Fruit fly (Drosophila melanogaster) whole organism, embryonic: Measurements from ENCODE around the gene e.

ENCODE experiments used
- Adf1 ChIP-seq: fragments of 200-800 bp; sonication (Bioruptor generic); IDR thresholded peaks from 2 replicates; pipeline ENCODE4 v1.3.6; 2022; ENCODE audit warnings: missing biosample characterization, missing genetic modification characterization
- B-H1 ChIP-seq: fragments of 200-800 bp; sonication (Bioruptor generic); IDR thresholded peaks from 3 replicates; pipeline ENCODE4 v1.3.6; 2022; ENCODE audit warnings: missing biosample characterization, missing genetic modification characterization
- Blimp-1 ChIP-seq: fragments of 200-800 bp; sonication (Bioruptor generic); optimal IDR thresholded peaks from 3 replicates; lab custom pipeline; 2018; ENCODE audit warnings: missing biosample characterization, missing genetic modification characterization, mild to moderate bottlenecking, moderate library complexity, missing genetic modification reagents
- CG1024 ChIP-seq: fragments of 200-800 bp; sonication (Bioruptor generic); IDR thresholded peaks from 2 replicates; pipeline ENCODE4 v1.3.6; 2022; ENCODE audit warnings: missing biosample characterization, missing genetic modification characterization
- CG11093 ChIP-seq: fragments of 200-800 bp; sonication (Bioruptor generic); IDR thresholded peaks from 3 replicates; pipeline ENCODE4 v1.3.6; 2022; ENCODE audit warnings: missing biosample characterization, missing genetic modification characterization
- CG11504 ChIP-seq: fragments of 200-800 bp; sonication (Bioruptor generic); optimal IDR thresholded peaks from 3 replicates; lab custom pipeline; 2019; ENCODE audit warnings: missing biosample characterization, mild to moderate bottlenecking, missing genetic modification characterization, moderate library complexity
- CG11723 ChIP-seq: fragments of 200-800 bp; sonication (Bioruptor generic); optimal IDR thresholded peaks from 2 replicates; lab custom pipeline; 2017; ENCODE audit warnings: missing biosample characterization, mild to moderate bottlenecking, missing genetic modification characterization
- CG12155 ChIP-seq: fragments of 200-800 bp; sonication (Bioruptor generic); optimal IDR thresholded peaks from 3 replicates; lab custom pipeline; 2016; ENCODE audit warnings: missing biosample characterization, missing genetic modification characterization
- CG13775 ChIP-seq: fragments of 200-800 bp; sonication (Bioruptor generic); optimal IDR thresholded peaks from 3 replicates; lab custom pipeline; 2017; ENCODE audit warnings: missing biosample characterization, mild to moderate bottlenecking, missing genetic modification characterization
- CG15269 ChIP-seq: fragments of 200-800 bp; sonication (Bioruptor generic); optimal IDR thresholded peaks from 2 replicates; lab custom pipeline; 2018; ENCODE audit warnings: missing biosample characterization, mild to moderate bottlenecking, missing genetic modification characterization, moderate library complexity
- CG1529 ChIP-seq: fragments of 200-800 bp; sonication (Bioruptor generic); optimal IDR thresholded peaks from 3 replicates; lab custom pipeline; 2018; ENCODE audit warnings: missing biosample characterization, missing genetic modification characterization
- CG1603 ChIP-seq: fragments of 200-800 bp; sonication (Bioruptor generic); optimal IDR thresholded peaks from 2 replicates; lab custom pipeline; 2019; ENCODE audit warnings: missing biosample characterization, mild to moderate bottlenecking, missing genetic modification characterization, moderate library complexity
- CG17361 ChIP-seq: fragments of 200-800 bp; sonication (Bioruptor generic); IDR thresholded peaks from 3 replicates; pipeline ENCODE4 v1.3.6; 2022; ENCODE audit warnings: missing biosample characterization, missing genetic modification characterization
- CG17385 ChIP-seq: fragments of 200-800 bp; sonication (Bioruptor generic); optimal IDR thresholded peaks from 3 replicates; lab custom pipeline; 2018; ENCODE audit warnings: missing biosample characterization, mild to moderate bottlenecking, missing genetic modification characterization
- CG17829 ChIP-seq: fragments of 200-800 bp; optimal IDR thresholded peaks from 2 replicates; lab custom pipeline; 2019; ENCODE audit warnings: missing biosample characterization, mild to moderate bottlenecking, missing genetic modification characterization, moderate library complexity
- CG2678 ChIP-seq: fragments of 200-800 bp; sonication (Bioruptor generic); optimal IDR thresholded peaks from 3 replicates; lab custom pipeline; 2019; ENCODE audit warnings: missing biosample characterization, mild to moderate bottlenecking, missing genetic modification characterization, moderate library complexity
- CG2712 ChIP-seq: fragments of 200-800 bp; optimal IDR thresholded peaks from 3 replicates; lab custom pipeline; 2019; ENCODE audit warnings: missing biosample characterization, mild to moderate bottlenecking, missing genetic modification characterization, moderate library complexity
- CG30020 ChIP-seq: fragments of 200-800 bp; optimal IDR thresholded peaks from 2 replicates; lab custom pipeline; 2019; ENCODE audit warnings: missing biosample characterization, mild to moderate bottlenecking, missing genetic modification characterization, moderate library complexity
- CG30431 ChIP-seq: fragments of 200-800 bp; sonication (Bioruptor generic); optimal IDR thresholded peaks from 2 replicates; lab custom pipeline; 2017; ENCODE audit warnings: missing biosample characterization, missing genetic modification characterization
- CG3163 ChIP-seq: fragments of 200-800 bp; sonication (Bioruptor generic); optimal IDR thresholded peaks from 3 replicates; lab custom pipeline; 2016; ENCODE audit warnings: missing biosample characterization, missing genetic modification characterization
- CG3847 ChIP-seq: fragments of 200-800 bp; sonication (Bioruptor generic); IDR thresholded peaks from 2 replicates; pipeline ENCODE4 v1.3.6; 2022; ENCODE audit warnings: missing biosample characterization, missing genetic modification characterization
- CG3995 ChIP-seq: fragments of 200-800 bp; sonication (Bioruptor generic); optimal IDR thresholded peaks from 3 replicates; lab custom pipeline; 2016; ENCODE audit warnings: missing biosample characterization, missing genetic modification characterization
- CG4707 ChIP-seq: fragments of 200-800 bp; sonication (Bioruptor generic); optimal IDR thresholded peaks from 2 replicates; lab custom pipeline; 2018; ENCODE audit warnings: missing biosample characterization, mild to moderate bottlenecking, missing genetic modification characterization, moderate library complexity
- CG6272 ChIP-seq: fragments of 200-800 bp; sonication (Bioruptor generic); IDR thresholded peaks from 2 replicates; pipeline ENCODE4 v1.3.6; 2022; ENCODE audit warnings: missing biosample characterization, missing genetic modification characterization
- CG6689 ChIP-seq: fragments of 200-800 bp; sonication (Bioruptor generic); IDR thresholded peaks from 2 replicates; pipeline ENCODE4 v1.3.6; 2022; ENCODE audit warnings: missing biosample characterization, missing genetic modification characterization
- CG8924 ChIP-seq: fragments of 200-800 bp; optimal IDR thresholded peaks from 3 replicates; lab custom pipeline; 2019; ENCODE audit warnings: missing biosample characterization, mild to moderate bottlenecking, missing genetic modification characterization, moderate library complexity
- CG9876 ChIP-seq: fragments of 200-800 bp; sonication (Bioruptor generic); optimal IDR thresholded peaks from 2 replicates; lab custom pipeline; 2016; ENCODE audit warnings: missing biosample characterization, missing genetic modification characterization
- Ets65A ChIP-seq: fragments of 200-800 bp; sonication (Bioruptor generic); peaks from one replicate; lab custom pipeline; 2016; ENCODE audit warnings: missing biosample characterization, missing genetic modification characterization
- Hand ChIP-seq: fragments of 200-800 bp; sonication (Bioruptor generic); optimal IDR thresholded peaks from 2 replicates; lab custom pipeline; 2017; ENCODE audit warnings: mild to moderate bottlenecking, missing biosample characterization, missing genetic modification reagents, missing genetic modification characterization
- HmgD ChIP-seq: fragments of 200-800 bp; sonication (Bioruptor generic); optimal IDR thresholded peaks from 3 replicates; lab custom pipeline; 2016; ENCODE audit warnings: missing biosample characterization, missing genetic modification characterization
- Hr3 ChIP-seq: fragments of 200-800 bp; sonication (Bioruptor generic); optimal IDR thresholded peaks from 3 replicates; lab custom pipeline; 2016; ENCODE audit warnings: missing biosample characterization, missing genetic modification characterization
- Hr51 ChIP-seq, 2 experiments: fragments of 200-800 bp; sonication (Bioruptor generic); optimal IDR thresholded peaks; 2 replicates in 1 of 2; 3 replicates in 1 of 2; lab custom pipeline; 2016 to 2018; ENCODE audit warnings: missing biosample characterization in 2 of 2, missing genetic modification characterization in 2 of 2, mild to moderate bottlenecking in 1 of 2, moderate library complexity in 1 of 2
- Kr ChIP-seq: fragments of 200-800 bp; sonication (Bioruptor generic); optimal IDR thresholded peaks from 2 replicates; lab custom pipeline; 2017; ENCODE audit warnings: missing biosample characterization, mild to moderate bottlenecking, missing genetic modification characterization
- Mad ChIP-seq: fragments of 200-800 bp; sonication (Bioruptor generic); optimal IDR thresholded peaks from 2 replicates; lab custom pipeline; 2016; ENCODE audit warnings: missing biosample characterization, missing genetic modification characterization
- Nf-YC ChIP-seq: fragments of 200-800 bp; optimal IDR thresholded peaks from 3 replicates; lab custom pipeline; 2019; ENCODE audit warnings: missing biosample characterization, mild to moderate bottlenecking, missing genetic modification characterization, moderate library complexity
- PHDP ChIP-seq: fragments of 200-800 bp; sonication (Bioruptor generic); optimal IDR thresholded peaks from 3 replicates; lab custom pipeline; 2018; ENCODE audit warnings: missing biosample characterization, mild to moderate bottlenecking, missing genetic modification characterization, moderate library complexity
- bsh ChIP-seq, 2 experiments: fragments of 200-800 bp; sonication (Bioruptor generic); optimal IDR thresholded peaks; 2 replicates each; lab custom pipeline; 2017 to 2018; ENCODE audit warnings: mild to moderate bottlenecking in 2 of 2, missing biosample characterization in 2 of 2, missing genetic modification characterization in 2 of 2, moderate library complexity in 1 of 2
- chm ChIP-seq: fragments of 200-800 bp; sonication (Bioruptor generic); IDR thresholded peaks from 2 replicates; pipeline ENCODE4 v1.3.6; 2022; ENCODE audit warnings: missing biosample characterization, missing genetic modification characterization
- ci ChIP-seq: fragments of 200-800 bp; sonication (Bioruptor generic); IDR thresholded peaks from 3 replicates; pipeline ENCODE4 v1.3.6; 2022; ENCODE audit warnings: missing biosample characterization, missing genetic modification characterization
- dati ChIP-seq: fragments of 200-800 bp; sonication (Bioruptor generic); IDR thresholded peaks from 2 replicates; pipeline ENCODE4 v1.3.6; 2022; ENCODE audit warnings: missing biosample characterization, missing genetic modification characterization
- dmrt99B ChIP-seq: fragments of 200-800 bp; sonication (Bioruptor generic); optimal IDR thresholded peaks from 2 replicates; lab custom pipeline; 2018; ENCODE audit warnings: missing biosample characterization, mild to moderate bottlenecking, missing genetic modification characterization, moderate library complexity
- eve ChIP-seq, 2 experiments: fragments of >200 bp; optimal IDR thresholded peaks; 2 replicates each; lab custom pipeline; 2017; ENCODE audit warnings: missing biosample characterization in 2 of 2, missing genetic modification characterization in 2 of 2
- inv ChIP-seq: fragments of 200-800 bp; sonication (Bioruptor generic); IDR thresholded peaks from 2 replicates; pipeline ENCODE4 v1.3.6; 2022; ENCODE audit warnings: missing biosample characterization, missing genetic modification characterization; ENCODE audit not compliant: partially characterized antibody
- lola ChIP-seq, 3 experiments: fragments of >200 bp in 2 of 3; fragments of 200-800 bp in 1 of 3; sonication (Bioruptor generic) in 1 of 3; optimal IDR thresholded peaks; 2 replicates each; lab custom pipeline; 2017 to 2019; ENCODE audit warnings: missing biosample characterization in 3 of 3, missing genetic modification characterization in 3 of 3, mild to moderate bottlenecking in 1 of 3, moderate library complexity in 1 of 3
- nerfin-1 ChIP-seq: fragments of 200-800 bp; sonication (Bioruptor generic); optimal IDR thresholded peaks from 3 replicates; lab custom pipeline; 2019; ENCODE audit warnings: missing biosample characterization, mild to moderate bottlenecking, missing genetic modification characterization, moderate library complexity
- odd ChIP-seq: fragments of 200-800 bp; sonication (Bioruptor generic); optimal IDR thresholded peaks from 2 replicates; lab custom pipeline; 2017; ENCODE audit warnings: missing biosample characterization, mild to moderate bottlenecking, missing genetic modification characterization
- prd ChIP-seq, 3 experiments: fragments of >200 bp in 2 of 3; fragments of 200-800 bp in 1 of 3; sonication (Bioruptor generic) in 1 of 3; optimal IDR thresholded peaks in 2 of 3; IDR thresholded peaks in 1 of 3; 2 replicates in 2 of 3; 3 replicates in 1 of 3; pipeline versions ENCODE4 v1.3.6 to Lab custom; 2017 to 2022; ENCODE audit warnings: missing biosample characterization in 1 of 3, missing genetic modification characterization in 1 of 3
- sens ChIP-seq: fragments of 200-800 bp; sonication (Bioruptor generic); peaks from one replicate; lab custom pipeline; 2016; ENCODE audit warnings: missing biosample characterization, missing genetic modification characterization
- trem ChIP-seq: fragments of 200-800 bp; optimal IDR thresholded peaks from 3 replicates; lab custom pipeline; 2019; ENCODE audit warnings: missing biosample characterization, mild to moderate bottlenecking, missing genetic modification characterization, moderate library complexity
- unpg ChIP-seq: fragments of 200-800 bp; sonication (Bioruptor generic); optimal IDR thresholded peaks from 3 replicates; lab custom pipeline; 2018; ENCODE audit warnings: missing biosample characterization, mild to moderate bottlenecking, missing genetic modification characterization, moderate library complexity

Gene e

DNA sequence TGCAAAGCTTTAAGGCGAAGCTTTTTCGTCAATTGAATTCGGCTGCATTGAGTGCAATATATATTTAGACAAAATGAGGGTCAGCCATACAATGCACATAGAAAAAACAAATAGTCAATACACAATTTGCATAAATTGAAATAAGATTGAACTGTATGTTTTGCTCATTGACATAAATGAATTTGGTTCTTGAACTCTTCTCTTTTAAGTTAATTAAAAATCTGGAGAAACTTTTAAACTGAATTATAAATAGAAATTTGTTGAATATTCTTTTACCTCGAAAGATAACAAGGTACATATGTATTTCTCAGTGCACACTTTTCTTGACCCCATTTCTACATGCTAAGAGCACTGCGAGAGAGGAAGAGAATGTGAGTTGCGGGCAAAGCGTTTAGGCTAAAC lies 30.6 kb downstream of the e start (continued):
- TF ChIP-seq CG30431 (no peak), Blimp-1 (GFP tag; lab: Kevin White, UChicago) (peak; percentile 61), dmrt99B (tag; lab: Kevin White, UChicago) (peak; percentile 62), CG1024 (GFP tag; lab: Robert Waterston, UW) (no peak), sens (GFP tag; lab: Kevin White, UChicago) (peak; percentile 82), CG13775 (GFP tag; lab: Kevin White, UChicago) (peak; percentile 6), CG1603 (peak; percentile 7), CG17361 (GFP tag; lab: Robert Waterston, UW) (peak; percentile 72; the same call in 2 of the 3 replicates), CG3995 (GFP tag; lab: Kevin White, UChicago) (no peak), CG11504 (tag; lab: Kevin White, UChicago) (peak; percentile 66), ci (GFP tag; lab: Robert Waterston, UW) (peak; percentile 28; the same call in 2 of the 3 replicates), CG3163 (peak; percentile 52), Ets65A (GFP tag; lab: Kevin White, UChicago) (peak; percentile 75), CG12155 (GFP tag; lab: Kevin White, UChicago) (no peak), CG30020 (tag; lab: Kevin White, UChicago) (no peak), CG15269 (tag; lab: Kevin White, UChicago) (no peak), dati (no peak), CG4707 (GFP tag; lab: Kevin White, UChicago) (no peak), Kr (GFP tag; lab: Kevin White, UChicago) (no peak), prd (optimal IDR thresholded peaks at IDR 0.05; lab: Kevin White, UChicago) (no peak), prd (GFP tag; IDR thresholded peaks at IDR 0.05; lab: Robert Waterston, UW) (no peak), lola (GFP tag; optimal IDR thresholded peaks at IDR 0.05; lab: Kevin White, UChicago) (peak in 1 of 3 experiments; percentile 18), CG1529 (GFP tag; lab: Kevin White, UChicago) (peak; percentile 15), trem (tag; lab: Kevin White, UChicago) (peak; percentile 40), CG2712 (peak; percentile 62), bsh (GFP tag; optimal IDR thresholded peaks at IDR 0.05; lab: Kevin White, UChicago) (peak in 1 of 2 experiments; percentile 53), nerfin-1 (peak; percentile 40), CG3847 (no peak), Hr51 (GFP tag; optimal IDR thresholded peaks at IDR 0.05; lab: Kevin White, UChicago) (peak in 1 of 2 experiments; percentile 50), chm (GFP tag; lab: Robert Waterston, UW) (no peak), Mad (no peak), CG17385 (peak; percentile 17), CG8924 (tag; lab: Kevin White, UChicago) (peak; percentile 50), Hand (no peak), B-H1 (GFP tag; lab: Robert Waterston, UW) (0 out of 3 replicates have a peak, but pooled peaks have one; percentile 16), CG11093 (no peak), eve (GFP tag; optimal IDR thresholded peaks at IDR 0.05; lab: Kevin White, UChicago) (peak in 1 of 2 experiments; percentile 88), CG17829 (tag; lab: Kevin White, UChicago) (peak; percentile 15), CG11723 (no peak), odd (peak; percentile 30), Nf-YC (tag; lab: Kevin White, UChicago) (no peak), Hr3 (GFP tag; lab: Kevin White, UChicago) (peak; percentile 72), Adf1 (GFP tag; lab: Robert Waterston, UW) (no peak), CG9876 (GFP tag; lab: Kevin White, UChicago) (no peak), HmgD (GFP tag; lab: Kevin White, UChicago) (no peak), unpg (GFP tag; lab: Kevin White, UChicago) (peak; percentile 50), CG2678 (tag; lab: Kevin White, UChicago) (peak; percentile 44), PHDP (peak; percentile 57), CG6689 (GFP tag; lab: Robert Waterston, UW) (peak; percentile 36; the same call in 1 of the 2 replicates), inv (GFP tag; lab: Robert Waterston, UW) (no peak), CG6272 (no peak)
